Worm (Caenorhabditis elegans) whole organism, midembryonic: Measurements from ENCODE around the gene C04G2.5.

Experiments used
- T22C8.4 ChIP-seq: fragments of 200-800 bp; sonication (Bioruptor generic); IDR thresholded peaks from 2 replicates; pipeline ENCODE4 v1.3.6; 2022; ENCODE audit warnings: missing genetic modification characterization, missing compliant biosample characterization
- cog-1 ChIP-seq: sonication (generic microtip); optimal IDR thresholded peaks from 2 replicates; lab custom pipeline; 2016; ENCODE audit warnings: missing genetic modification characterization, missing compliant biosample characterization
- flt-1 ChIP-seq: fragments of 200-800 bp; sonication (Bioruptor generic); IDR thresholded peaks from 2 replicates; pipeline ENCODE4 v1.3.6; 2022; ENCODE audit warnings: missing genetic modification characterization, missing compliant biosample characterization
- klf-2 ChIP-seq: fragments of 200-800 bp; sonication (Bioruptor generic); conservative IDR thresholded peaks from 2 replicates; pipeline ENCODE4 v1.3.6; 2022; ENCODE audit warnings: missing genetic modification reagents, missing genetic modification characterization, missing compliant biosample characterization
- tab-1 ChIP-seq: fragments of 200-800 bp; sonication (Bioruptor generic); IDR thresholded peaks from 2 replicates; pipeline ENCODE4 v1.3.6; 2022; ENCODE audit warnings: missing genetic modification characterization, missing compliant biosample characterization
- ztf-29 ChIP-seq: fragments of 200-800 bp; sonication (Bioruptor generic); IDR thresholded peaks from 2 replicates; pipeline ENCODE4 v1.3.6; 2022; ENCODE audit warnings: missing genetic modification reagents, missing genetic modification characterization, missing compliant biosample characterization

DNA sequence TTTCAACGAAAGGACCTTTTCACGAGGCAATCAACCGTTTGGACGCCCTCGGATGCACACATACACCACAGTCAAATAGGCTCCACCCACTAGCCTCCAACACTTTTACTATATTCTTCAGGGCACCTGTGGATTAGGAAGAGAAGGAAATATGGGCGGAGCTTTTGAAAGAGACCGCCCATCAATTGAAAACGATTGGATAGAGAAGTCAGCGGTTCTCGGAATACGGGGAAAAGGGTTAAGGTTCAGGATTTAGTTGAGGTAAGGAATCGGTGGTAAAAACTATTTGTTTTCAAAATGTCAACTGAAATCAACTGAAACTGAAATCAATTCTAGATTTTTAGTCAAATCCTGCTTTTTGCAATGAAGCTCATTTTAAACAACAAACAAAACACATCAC lies 15.3 kb upstream of the C04G2.5 start, which contains the start of gene egl-38:
- TF ChIP-seq flt-1 (GFP tag; lab: Robert Waterston, UW) (no peak), cog-1 (no peak), T22C8.4 (GFP tag; lab: Robert Waterston, UW) (no peak), klf-2 (GFP tag; lab: Robert Waterston, UW) (no peak), tab-1 (GFP tag; lab: Robert Waterston, UW) (no peak), ztf-29 (GFP tag; lab: Robert Waterston, UW) (no peak)
